Worm (Caenorhabditis elegans) whole organism, mixed stage, embryonic: Measurements from ENCODE around the gene ugt-8.

Experiments
- ceh-39 ChIP-seq: fragments of 150-350 bp; optimal IDR thresholded peaks from 2 replicates; lab custom pipeline; 2014; ENCODE audit warnings: missing biosample characterization, missing genetic modification characterization
- flh-1 ChIP-seq: fragments of 200-800 bp; sonication (Bioruptor generic); optimal IDR thresholded peaks from 2 replicates; lab custom pipeline; 2018; ENCODE audit warnings: mild to moderate bottlenecking, missing genetic modification characterization, moderate library complexity, missing compliant biosample characterization
- nhr-12 ChIP-seq: fragments of 150-350 bp; optimal IDR thresholded peaks from 2 replicates; lab custom pipeline; 2014; ENCODE audit warnings: missing biosample characterization, missing genetic modification characterization
- nhr-237 ChIP-seq: fragments of 150-350 bp; optimal IDR thresholded peaks from 2 replicates; lab custom pipeline; 2014; ENCODE audit warnings: missing biosample characterization, missing genetic modification characterization
- nhr-76 ChIP-seq: sonication (generic microtip); optimal IDR thresholded peaks from 2 replicates; lab custom pipeline; 2017; ENCODE audit warnings: missing biosample characterization, missing genetic modification characterization
- snpc-4 ChIP-seq: fragments of 150-350 bp; optimal IDR thresholded peaks from 2 replicates; lab custom pipeline; 2014; ENCODE audit warnings: missing biosample characterization, missing genetic modification characterization

- no peak for TF ChIP-seq nhr-12
- TF ChIP-seq flh-1 (GFP tag; lab: Kevin White, UChicago): no peak
- no peak for TF ChIP-seq nhr-237 (tag; lab: Kevin White, UChicago)
- no peak for TF ChIP-seq nhr-76 (tag; lab: Kevin White, UChicago)
- no peak for TF ChIP-seq ceh-39 (tag; lab: Kevin White, UChicago)
- no peak for TF ChIP-seq snpc-4 (tag; lab: Kevin White, UChicago)
Observed at ce11 chrV:4857561-4857960, 46.2 kb upstream of the ugt-8 start.
